Worm (Caenorhabditis elegans): ENCODE results near the gene tps-1.

Gene tps-1

ce11 chrX:17479694-17480574, 5.6 kb upstream of the tps-1 start (continued):
- TF ChIP-seq nhr-48 (tag; optimal IDR thresholded peaks at IDR 0.05): peak; percentile 92
- peak; percentile 27 for TF ChIP-seq nhr-10 (tag; optimal IDR thresholded peaks at IDR 0.05)
- no peak for TF ChIP-seq nhr-77 (tag; optimal IDR thresholded peaks at IDR 0.05)
- peak; percentile 60; the same call in 1 of the 2 replicates for TF ChIP-seq pha-4 (GFP tag; IDR thresholded peaks at IDR 0.05)
- peak; percentile 80 for TF ChIP-seq pha-4 (tag; optimal IDR thresholded peaks at IDR 0.05)
- no peak for TF ChIP-seq snpc-4 (tag; optimal IDR thresholded peaks at IDR 0.05)
- TF ChIP-seq daf-19 (GFP tag; conservative IDR thresholded peaks at IDR 0.05): no peak; the same call in 1 of the 2 replicates
- peak; percentile 74 for TF ChIP-seq nhr-102 (tag; optimal IDR thresholded peaks at IDR 0.05)
- TF ChIP-seq aha-1 (tag): peak; percentile 99
- no peak for TF ChIP-seq zip-11 (GFP tag; IDR thresholded peaks at IDR 0.05)

ce11 chrX:17478677-17479076, 4.3 kb upstream of the tps-1 start:
- peak; percentile 98 for TF ChIP-seq aha-1 (tag)
- TF ChIP-seq daf-8 (GFP tag; IDR thresholded peaks at IDR 0.05): no peak
- peak; percentile 36 for TF ChIP-seq nhr-28 (tag; optimal IDR thresholded peaks at IDR 0.05)
- TF ChIP-seq unc-62 (GFP tag; optimal IDR thresholded peaks at IDR 0.05 in 1 of 2): peak in 1 of 2 experiments; percentile 27
- no peak for TF ChIP-seq unc-62 (tag; optimal IDR thresholded peaks at IDR 0.05)
- no peak for TF ChIP-seq nhr-48 (tag; optimal IDR thresholded peaks at IDR 0.05)
- no peak for TF ChIP-seq daf-16 (GFP tag; optimal IDR thresholded peaks at IDR 0.05)
- TF ChIP-seq daf-16 (tag; optimal IDR thresholded peaks at IDR 0.05): peak; percentile 4
- peak; percentile 59 for TF ChIP-seq pqm-1 (tag; optimal IDR thresholded peaks at IDR 0.05)

ce11 chrX:17475974-17476373, 1.6 kb upstream of the tps-1 start:
- TF ChIP-seq duxl-1 (tag; optimal IDR thresholded peaks at IDR 0.05; ENCODE audit: poor library complexity): no peak
- peak; percentile 9; the same call in 1 of the 2 replicates for TF ChIP-seq dmd-6 (GFP tag; IDR thresholded peaks at IDR 0.05)
- no peak for TF ChIP-seq dpl-1 (GFP tag; optimal IDR thresholded peaks at IDR 0.05)
- TF ChIP-seq fos-1 (tag; optimal IDR thresholded peaks at IDR 0.05): no peak
- no peak for TF ChIP-seq ceh-82 (tag; optimal IDR thresholded peaks at IDR 0.05)
- no peak for TF ChIP-seq R02D3.7 (tag; optimal IDR thresholded peaks at IDR 0.05)
- no peak for TF ChIP-seq F37D6.2 (tag; optimal IDR thresholded peaks at IDR 0.05)
- no peak for TF ChIP-seq daf-16 (GFP tag; optimal IDR thresholded peaks at IDR 0.05)
- TF ChIP-seq daf-16 (tag; optimal IDR thresholded peaks at IDR 0.05): peak; percentile 87
- no peak for TF ChIP-seq Y105C5A.15 (GFP tag; IDR thresholded peaks at IDR 0.05)
- TF ChIP-seq mes-2 (tag; optimal IDR thresholded peaks at IDR 0.05; ENCODE audit: poor library complexity, severe bottlenecking): no peak
- 0 out of 2 replicates have a peak, but pooled peaks have one; percentile 40 for TF ChIP-seq php-3 (GFP tag; IDR thresholded peaks at IDR 0.05)
- peak; percentile 9 for TF ChIP-seq mxl-3 (GFP tag; optimal IDR thresholded peaks at IDR 0.05)
- TF ChIP-seq mdt-29 (GFP tag; IDR thresholded peaks at IDR 0.05): no peak
- no peak for TF ChIP-seq lir-3 (tag; optimal IDR thresholded peaks at IDR 0.05)
- TF ChIP-seq nhr-102 (tag; optimal IDR thresholded peaks at IDR 0.05): no peak
- no peak for TF ChIP-seq sdz-12 (GFP tag; optimal IDR thresholded peaks at IDR 0.05)
- TF ChIP-seq madf-9 (GFP tag; conservative IDR thresholded peaks at IDR 0.05): no peak
- TF ChIP-seq nhr-111 (GFP tag; optimal IDR thresholded peaks at IDR 0.05): no peak
- no peak for TF ChIP-seq unc-62 (GFP tag; optimal IDR thresholded peaks at IDR 0.05 in 1 of 2)
- no peak for TF ChIP-seq unc-62 (tag; optimal IDR thresholded peaks at IDR 0.05)
- TF ChIP-seq hlh-30 (tag; optimal IDR thresholded peaks at IDR 0.05; ENCODE audit: insufficient read depth): peak; percentile 21
- no peak for TF ChIP-seq egl-43 (GFP tag; IDR thresholded peaks at IDR 0.05)
- no peak for TF ChIP-seq nhr-41 (GFP tag; IDR thresholded peaks at IDR 0.05)
- TF ChIP-seq fkh-10 (GFP tag; optimal IDR thresholded peaks at IDR 0.05): no peak
- no peak for TF ChIP-seq snpc-1.2 (GFP tag; IDR thresholded peaks at IDR 0.05)
- TF ChIP-seq nhr-28 (tag; optimal IDR thresholded peaks at IDR 0.05): peak; percentile 70
- TF ChIP-seq daf-19 (GFP tag; conservative IDR thresholded peaks at IDR 0.05): no peak
- TF ChIP-seq pha-4 (GFP tag; IDR thresholded peaks at IDR 0.05): no peak
- no peak for TF ChIP-seq pha-4 (tag; optimal IDR thresholded peaks at IDR 0.05)
- TF ChIP-seq Y75B8A.6 (GFP tag; IDR thresholded peaks at IDR 0.05): no peak
- TF ChIP-seq hlh-11 (tag; optimal IDR thresholded peaks at IDR 0.05): peak; percentile 56
- no peak for TF ChIP-seq T20F7.1 (GFP tag; optimal IDR thresholded peaks at IDR 0.05)
- TF ChIP-seq nhr-6 (tag; optimal IDR thresholded peaks at IDR 0.05): no peak
- TF ChIP-seq vab-7 (GFP tag; IDR thresholded peaks at IDR 0.05): no peak
- TF ChIP-seq nhr-10 (tag; optimal IDR thresholded peaks at IDR 0.05): no peak
- TF ChIP-seq dve-1 (tag; optimal IDR thresholded peaks at IDR 0.05; ENCODE audit: insufficient read depth): peak; percentile 37
- TF ChIP-seq lin-29 (GFP tag; IDR thresholded peaks at IDR 0.05): no peak

All from whole organism, L4 larva.